Worm (Caenorhabditis elegans) whole organism, L4/young adult: ENCODE data around the gene tbx-8.

ENCODE experiments used
- dao-5 ChIP-seq: sonication (generic microtip); optimal IDR thresholded peaks from 2 replicates; lab custom pipeline; 2016; ENCODE audit warnings: missing genotype, missing genetic modification characterization, moderate library complexity, missing compliant biosample characterization
- him-1 ChIP-seq: sonication (generic microtip); optimal IDR thresholded peaks from 2 replicates; lab custom pipeline; 2016; ENCODE audit warnings: missing genotype, missing genetic modification reagents, missing genetic modification characterization, missing compliant biosample characterization

- TF ChIP-seq dao-5 (tag; lab: Kevin White, UChicago) (no peak), him-1 (tag; lab: Kevin White, UChicago) (no peak)
Measured at ce11 chrIII:10332560-10332959, 14.6 kb upstream of the tbx-8 start, which contains the start of gene T07C4.12.
